Fruit fly (Drosophila melanogaster): Measurements from ENCODE around the gene mamo.

- TF ChIP-seq cnc (optimal IDR thresholded peaks at IDR 0.05) (no peak), bab1 (GFP tag; optimal IDR thresholded peaks at IDR 0.05) (no peak), ovo (GFP tag; optimal IDR thresholded peaks at IDR 0.05) (no peak), CG1620 (GFP tag; optimal IDR thresholded peaks at IDR 0.05) (no peak), Clk (GFP tag; optimal IDR thresholded peaks at IDR 0.05) (no peak), CG33017 (tag; optimal IDR thresholded peaks at IDR 0.05) (no peak), kay (GFP tag; ENCODE audit: borderline replicate concordance) (no peak), CG14711 (tag; optimal IDR thresholded peaks at IDR 0.05) (no peak), Hr96 (GFP tag; optimal IDR thresholded peaks at IDR 0.05) (no peak)
These were observed 169.9 kb downstream of the mamo start for dm6 chrX:13820310-13821038.

Data from whole organism, adult.